Worm (Caenorhabditis elegans) whole organism, mixed stage, embryonic: ENCODE measurements around the gene T28C12.6.

Source experiments
- M03D4.4 ChIP-seq: sonication (generic microtip); optimal IDR thresholded peaks from 2 replicates; lab custom pipeline; 2017; ENCODE audit warnings: mild to moderate bottlenecking, missing genetic modification characterization, missing compliant biosample characterization
- bed-3 ChIP-seq: fragments of 200-800 bp; sonication (Bioruptor generic); optimal IDR thresholded peaks from 3 replicates; lab custom pipeline; 2018; ENCODE audit warnings: mild to moderate bottlenecking, missing genetic modification characterization, moderate library complexity, missing compliant biosample characterization
- blmp-1 ChIP-seq: fragments of 150-350 bp; optimal IDR thresholded peaks from 2 replicates; lab custom pipeline; 2014; ENCODE audit warnings: missing biosample characterization, missing genetic modification characterization
- ceh-39 ChIP-seq: fragments of 150-350 bp; optimal IDR thresholded peaks from 2 replicates; lab custom pipeline; 2014; ENCODE audit warnings: missing biosample characterization, missing genetic modification characterization
- ceh-43 ChIP-seq: fragments of 200-800 bp; sonication (Bioruptor generic); optimal IDR thresholded peaks from 2 replicates; lab custom pipeline; 2018; ENCODE audit warnings: mild to moderate bottlenecking, missing genetic modification characterization, moderate library complexity, missing compliant biosample characterization
- ceh-83 ChIP-seq: fragments of 200-800 bp; sonication (Bioruptor generic); optimal IDR thresholded peaks from 2 replicates; lab custom pipeline; 2018; ENCODE audit warnings: mild to moderate bottlenecking, missing genetic modification characterization, missing compliant biosample characterization
- ces-1 ChIP-seq: fragments of 150-350 bp; optimal IDR thresholded peaks from 2 replicates; lab custom pipeline; 2014; ENCODE audit warnings: missing biosample characterization, missing genetic modification reagents, missing genetic modification characterization
- cnd-1 ChIP-seq: fragments of 200-800 bp; sonication (Bioruptor generic); optimal IDR thresholded peaks from 2 replicates; lab custom pipeline; 2018; ENCODE audit warnings: mild to moderate bottlenecking, missing genetic modification characterization, missing compliant biosample characterization
- elt-1 ChIP-seq: sonication (generic microtip); optimal IDR thresholded peaks from 2 replicates; lab custom pipeline; 2017; ENCODE audit warnings: missing genetic modification characterization, mild to moderate bottlenecking, missing compliant biosample characterization, antibody characterized with exemption, moderate library complexity, borderline replicate concordance; ENCODE audit not compliant: insufficient read depth
- elt-3 ChIP-seq: fragments of 150-350 bp; optimal IDR thresholded peaks from 2 replicates; lab custom pipeline; 2014; ENCODE audit warnings: missing biosample characterization, missing genetic modification characterization
- flh-1 ChIP-seq: fragments of 200-800 bp; sonication (Bioruptor generic); optimal IDR thresholded peaks from 2 replicates; lab custom pipeline; 2018; ENCODE audit warnings: mild to moderate bottlenecking, missing genetic modification characterization, moderate library complexity, missing compliant biosample characterization
- ham-2 ChIP-seq: fragments of 200-800 bp; sonication (Bioruptor generic); optimal IDR thresholded peaks from 2 replicates; lab custom pipeline; 2018; ENCODE audit warnings: mild to moderate bottlenecking, missing genetic modification characterization, missing compliant biosample characterization
- hlh-1 ChIP-seq: fragments of 150-350 bp; optimal IDR thresholded peaks from 2 replicates; lab custom pipeline; 2014; ENCODE audit warnings: missing biosample characterization, missing genetic modification reagents, missing genetic modification characterization
- lin-13 ChIP-seq: fragments of 150-350 bp; optimal IDR thresholded peaks from 2 replicates; lab custom pipeline; 2014; ENCODE audit warnings: missing biosample characterization, missing genetic modification characterization
- lin-32 ChIP-seq: fragments of 200-800 bp; sonication (Bioruptor generic); optimal IDR thresholded peaks from 2 replicates; lab custom pipeline; 2018; ENCODE audit warnings: mild to moderate bottlenecking, missing genetic modification characterization, missing compliant biosample characterization
- lsy-2 ChIP-seq: fragments of 150-350 bp; optimal IDR thresholded peaks from 2 replicates; lab custom pipeline; 2014; ENCODE audit warnings: missing biosample characterization, missing genetic modification characterization
- mab-5 ChIP-seq: fragments of 150-350 bp; optimal IDR thresholded peaks from 2 replicates; lab custom pipeline; 2014; ENCODE audit warnings: missing biosample characterization, missing genetic modification characterization
- mep-1 ChIP-seq: fragments of 150-350 bp; optimal IDR thresholded peaks from 2 replicates; lab custom pipeline; 2017; ENCODE audit warnings: missing biosample characterization, missing genetic modification reagents, missing genetic modification characterization, inconsistent platforms
- mls-2 ChIP-seq: sonication (generic microtip); optimal IDR thresholded peaks from 2 replicates; lab custom pipeline; 2016; ENCODE audit warnings: mild to moderate bottlenecking, missing genetic modification characterization, moderate library complexity, missing compliant biosample characterization
- nhr-12 ChIP-seq: fragments of 150-350 bp; optimal IDR thresholded peaks from 2 replicates; lab custom pipeline; 2014; ENCODE audit warnings: missing biosample characterization, missing genetic modification characterization
- nhr-2 ChIP-seq: fragments of 150-350 bp; optimal IDR thresholded peaks from 2 replicates; lab custom pipeline; 2014; ENCODE audit warnings: missing biosample characterization, missing genetic modification characterization
- nhr-237 ChIP-seq: fragments of 150-350 bp; optimal IDR thresholded peaks from 2 replicates; lab custom pipeline; 2014; ENCODE audit warnings: missing biosample characterization, missing genetic modification characterization
- nhr-76 ChIP-seq: sonication (generic microtip); optimal IDR thresholded peaks from 2 replicates; lab custom pipeline; 2017; ENCODE audit warnings: missing biosample characterization, missing genetic modification characterization
- sem-2 ChIP-seq: fragments of 200-800 bp; sonication (Bioruptor generic); optimal IDR thresholded peaks from 2 replicates; lab custom pipeline; 2018; ENCODE audit warnings: mild to moderate bottlenecking, missing genetic modification characterization, missing compliant biosample characterization
- snpc-4 ChIP-seq: fragments of 150-350 bp; optimal IDR thresholded peaks from 2 replicates; lab custom pipeline; 2014; ENCODE audit warnings: missing biosample characterization, missing genetic modification characterization
- sptf-1 ChIP-seq: sonication (generic microtip); optimal IDR thresholded peaks from 2 replicates; lab custom pipeline; 2017; ENCODE audit warnings: mild to moderate bottlenecking, missing genetic modification characterization, moderate library complexity, missing compliant biosample characterization
- tbx-8 ChIP-seq: fragments of 200-800 bp; sonication (Bioruptor generic); optimal IDR thresholded peaks from 2 replicates; lab custom pipeline; 2018; ENCODE audit warnings: mild to moderate bottlenecking, missing genetic modification characterization, moderate library complexity, missing compliant biosample characterization
- unc-120 ChIP-seq: sonication (generic microtip); optimal IDR thresholded peaks from 2 replicates; lab custom pipeline; 2017; ENCODE audit warnings: missing genetic modification characterization, missing compliant biosample characterization; ENCODE audit not compliant: poor library complexity, severe bottlenecking
- unc-39 ChIP-seq: fragments of 150-350 bp; optimal IDR thresholded peaks from 2 replicates; lab custom pipeline; 2014; ENCODE audit warnings: missing biosample characterization, missing genetic modification characterization
- zip-8 ChIP-seq: fragments of 150-350 bp; optimal IDR thresholded peaks from 2 replicates; lab custom pipeline; 2014; ENCODE audit warnings: missing biosample characterization, missing genetic modification characterization

Gene T28C12.6

DNA sequence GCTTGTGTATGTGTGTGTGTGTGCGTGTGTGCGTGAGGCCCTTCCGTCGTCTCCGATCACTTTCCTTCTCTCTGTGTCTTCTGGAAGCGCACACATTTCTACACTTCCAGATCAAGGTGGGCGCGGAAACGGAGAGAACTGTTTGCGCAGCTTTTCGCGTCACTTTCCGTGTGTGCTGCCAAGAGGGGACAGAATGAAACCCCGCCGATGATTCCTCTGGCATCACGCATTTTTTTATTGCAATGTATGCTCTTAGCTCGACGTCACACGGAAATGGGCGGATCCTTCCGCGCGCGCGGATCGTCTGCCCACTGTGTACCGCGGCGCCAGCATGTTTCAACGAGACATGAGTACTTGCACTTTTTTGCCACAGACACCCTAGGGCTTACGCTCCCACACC, 19.5 kb upstream of the T28C12.6 start:
- no peak for TF ChIP-seq ceh-83 (GFP tag; lab: Kevin White, UChicago)
- TF ChIP-seq tbx-8 (GFP tag; lab: Kevin White, UChicago) = no peak
- TF ChIP-seq mab-5 (tag; lab: Kevin White, UChicago) = no peak
- no peak for TF ChIP-seq lin-32 (GFP tag; lab: Kevin White, UChicago)
- TF ChIP-seq blmp-1 (tag; lab: Kevin White, UChicago) = no peak
- no peak for TF ChIP-seq nhr-2 (tag; lab: Kevin White, UChicago)
- TF ChIP-seq flh-1 (GFP tag; lab: Kevin White, UChicago) = no peak
- TF ChIP-seq elt-1 (tag; lab: Kevin White, UChicago) = no peak
- no peak for TF ChIP-seq mls-2 (tag; lab: Kevin White, UChicago)
- no peak for TF ChIP-seq sptf-1
- TF ChIP-seq cnd-1 (tag; lab: Kevin White, UChicago) = no peak
- no peak for TF ChIP-seq ceh-39 (tag; lab: Kevin White, UChicago)
- TF ChIP-seq, all 35 proteins: peak for 0

DNA sequence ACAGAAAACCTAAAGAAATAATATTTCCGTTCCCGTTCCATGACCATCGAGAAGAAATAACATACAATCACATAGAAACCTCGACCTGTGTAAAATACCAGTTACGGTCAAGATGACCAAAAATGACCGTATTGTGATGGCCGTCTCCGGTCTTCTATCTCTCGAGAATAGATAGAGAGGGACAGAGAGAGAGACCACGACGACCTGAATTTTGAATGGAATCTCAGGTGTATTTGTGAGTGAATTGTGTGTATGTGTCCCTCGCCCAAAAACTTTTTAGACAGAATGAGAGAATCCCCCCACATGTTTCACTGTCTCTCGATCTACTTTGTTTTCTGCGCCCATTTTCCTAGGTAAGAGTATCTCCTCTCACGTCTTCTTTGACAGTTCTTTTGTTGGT, 18.9 kb upstream of the T28C12.6 start:
- TF ChIP-seq M03D4.4 (tag; lab: Kevin White, UChicago) (no peak), unc-120 (no peak), lsy-2 (no peak), nhr-12 (tag; lab: Kevin White, UChicago) (no peak), ceh-39 (tag; lab: Kevin White, UChicago) (no peak)

DNA sequence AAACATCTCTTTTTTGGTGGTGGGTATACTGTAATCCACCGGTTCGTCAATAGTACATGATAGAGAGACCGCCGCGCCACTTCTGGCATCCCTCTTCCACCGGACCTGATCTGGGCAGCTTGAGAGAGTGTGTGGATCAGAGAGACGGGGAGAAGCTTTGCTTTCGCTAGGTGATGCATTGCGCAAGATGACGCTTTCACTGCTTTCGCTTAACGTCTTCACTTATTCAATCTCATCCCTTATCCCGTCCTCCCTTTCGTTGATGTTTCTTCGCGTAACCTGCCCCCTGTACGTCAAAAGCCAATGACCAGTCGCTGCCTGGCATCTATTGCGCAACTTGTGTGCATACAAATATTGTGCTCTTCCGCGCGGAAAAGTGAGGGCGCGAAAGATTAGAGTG, 18.3 kb upstream of the T28C12.6 start:
- TF ChIP-seq ceh-43 = no peak
- TF ChIP-seq sem-2 (GFP tag; lab: Kevin White, UChicago) = no peak
- TF ChIP-seq snpc-4 = no peak
- peak; percentile 1 for TF ChIP-seq sptf-1
- no peak for TF ChIP-seq mep-1 (tag; lab: Kevin White, UChicago)
- TF ChIP-seq ceh-39 (tag; lab: Kevin White, UChicago) = no peak
- no peak for TF ChIP-seq bed-3 (GFP tag; lab: Kevin White, UChicago)
- TF ChIP-seq lin-13 (tag; lab: Kevin White, UChicago) = no peak
- TF ChIP-seq elt-3 (tag; lab: Kevin White, UChicago) = no peak
- no peak for TF ChIP-seq nhr-12 (tag; lab: Kevin White, UChicago)
- no peak for TF ChIP-seq mls-2 (tag; lab: Kevin White, UChicago)
- TF ChIP-seq mab-5 (tag; lab: Kevin White, UChicago) = no peak
- TF ChIP-seq M03D4.4 (tag; lab: Kevin White, UChicago) = no peak
- TF ChIP-seq elt-1 (tag; lab: Kevin White, UChicago) = peak; percentile 65
- TF ChIP-seq ham-2 = peak; percentile 85
- TF ChIP-seq ceh-83 (GFP tag; lab: Kevin White, UChicago) = no peak
- no peak for TF ChIP-seq nhr-2 (tag; lab: Kevin White, UChicago)
- peak; percentile 99 for TF ChIP-seq blmp-1 (tag; lab: Kevin White, UChicago)
- TF ChIP-seq nhr-237 (tag; lab: Kevin White, UChicago) = no peak
- no peak for TF ChIP-seq cnd-1 (tag; lab: Kevin White, UChicago)
- TF ChIP-seq lsy-2 = no peak

- TF ChIP-seq blmp-1 (tag; lab: Kevin White, UChicago) (peak; percentile 77), lin-32 (GFP tag; lab: Kevin White, UChicago) (no peak)
Measured at ce11 chrV:6353182-6353780, 17.4 kb upstream of the T28C12.6 start.

ce11 chrV:6352350-6352749, 16.4 kb upstream of the T28C12.6 start:
- no peak for TF ChIP-seq sptf-1
- no peak for TF ChIP-seq unc-39 (tag; lab: Kevin White, UChicago)
- TF ChIP-seq hlh-1 (tag; lab: Kevin White, UChicago) = no peak
- no peak for TF ChIP-seq nhr-76 (tag; lab: Kevin White, UChicago)
- TF ChIP-seq nhr-2 (tag; lab: Kevin White, UChicago) = no peak
- no peak for TF ChIP-seq zip-8 (tag; lab: Kevin White, UChicago)
- TF ChIP-seq nhr-12 (tag; lab: Kevin White, UChicago) = no peak
- no peak for TF ChIP-seq sem-2 (GFP tag; lab: Kevin White, UChicago)
- TF ChIP-seq ham-2 = peak; percentile 84
- no peak for TF ChIP-seq ces-1
- TF ChIP-seq blmp-1 (tag; lab: Kevin White, UChicago) = peak; percentile 98
